Fruit fly (Drosophila melanogaster): Measurements from ENCODE around the gene Mrm2.

dm6 chr3R:19892046-19892445, 30.6 kb downstream of the Mrm2 start:
- TF ChIP-seq Mnt (GFP tag; optimal IDR thresholded peaks at IDR 0.05), result no peak
- TF ChIP-seq CG1620 (GFP tag; optimal IDR thresholded peaks at IDR 0.05), result no peak

Data from whole organism, adult.